Fruit fly (Drosophila melanogaster): ENCODE measurements around the gene Smyd4-2.
A peak's percentile ranks its signal among the peaks of the same experiment; 100 is the strongest.

Gene Smyd4-2

DNA sequence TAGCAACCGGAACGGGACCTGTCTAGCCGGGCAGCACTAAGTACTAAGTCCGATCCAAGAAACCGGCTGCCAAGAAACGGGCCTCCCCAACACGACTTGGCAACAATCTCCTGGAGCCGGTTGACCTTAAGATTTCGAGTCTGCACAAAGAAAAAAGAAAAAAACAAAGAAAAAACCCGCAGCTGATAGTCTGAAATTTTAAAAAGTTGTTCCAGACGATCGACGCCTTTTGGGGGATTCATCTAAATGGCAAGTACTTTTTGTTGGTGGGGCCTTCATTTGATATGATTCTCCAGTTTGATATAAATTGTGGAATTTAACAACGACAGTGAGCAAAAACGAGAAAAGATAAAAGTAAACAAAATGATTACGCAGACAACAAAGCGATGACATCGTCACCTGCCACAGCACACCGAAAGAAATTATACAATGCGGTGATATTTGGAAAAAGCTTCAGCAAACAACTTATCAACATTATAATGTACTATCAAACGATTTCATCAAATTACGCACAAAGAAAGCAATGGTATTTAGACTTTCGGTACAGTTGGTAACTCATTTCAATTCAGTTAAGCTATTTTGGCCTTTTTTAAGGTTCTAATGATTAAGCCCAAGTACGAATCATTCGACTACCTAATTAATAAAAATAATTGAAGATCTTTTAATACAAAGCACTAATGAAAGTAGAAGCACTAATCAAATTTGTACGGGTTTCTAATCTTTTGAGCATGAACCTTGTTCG lies 8.9 kb upstream of the Smyd4-2 start (continued):
- TF ChIP-seq HLH106 (tag; optimal IDR thresholded peaks at IDR 0.05) = peak; percentile 72
- TF ChIP-seq OdsH (GFP tag; optimal IDR thresholded peaks at IDR 0.05) = peak; percentile 49
- no peak for TF ChIP-seq Dif (GFP tag; optimal IDR thresholded peaks at IDR 0.05; ENCODE audit: partially characterized antibody)
- no peak for TF ChIP-seq Abd-B (GFP tag; optimal IDR thresholded peaks at IDR 0.05)
- peak; percentile 58 for TF ChIP-seq h (GFP tag; optimal IDR thresholded peaks at IDR 0.05)
- TF ChIP-seq usp (GFP tag; optimal IDR thresholded peaks at IDR 0.05) = no peak
- TF ChIP-seq Rel (GFP tag; optimal IDR thresholded peaks at IDR 0.05) = no peak
- TF ChIP-seq Rel (tag; optimal IDR thresholded peaks at IDR 0.05) = peak; percentile 83
- TF ChIP-seq brk (GFP tag; optimal IDR thresholded peaks at IDR 0.05) = peak; percentile 7

DNA sequence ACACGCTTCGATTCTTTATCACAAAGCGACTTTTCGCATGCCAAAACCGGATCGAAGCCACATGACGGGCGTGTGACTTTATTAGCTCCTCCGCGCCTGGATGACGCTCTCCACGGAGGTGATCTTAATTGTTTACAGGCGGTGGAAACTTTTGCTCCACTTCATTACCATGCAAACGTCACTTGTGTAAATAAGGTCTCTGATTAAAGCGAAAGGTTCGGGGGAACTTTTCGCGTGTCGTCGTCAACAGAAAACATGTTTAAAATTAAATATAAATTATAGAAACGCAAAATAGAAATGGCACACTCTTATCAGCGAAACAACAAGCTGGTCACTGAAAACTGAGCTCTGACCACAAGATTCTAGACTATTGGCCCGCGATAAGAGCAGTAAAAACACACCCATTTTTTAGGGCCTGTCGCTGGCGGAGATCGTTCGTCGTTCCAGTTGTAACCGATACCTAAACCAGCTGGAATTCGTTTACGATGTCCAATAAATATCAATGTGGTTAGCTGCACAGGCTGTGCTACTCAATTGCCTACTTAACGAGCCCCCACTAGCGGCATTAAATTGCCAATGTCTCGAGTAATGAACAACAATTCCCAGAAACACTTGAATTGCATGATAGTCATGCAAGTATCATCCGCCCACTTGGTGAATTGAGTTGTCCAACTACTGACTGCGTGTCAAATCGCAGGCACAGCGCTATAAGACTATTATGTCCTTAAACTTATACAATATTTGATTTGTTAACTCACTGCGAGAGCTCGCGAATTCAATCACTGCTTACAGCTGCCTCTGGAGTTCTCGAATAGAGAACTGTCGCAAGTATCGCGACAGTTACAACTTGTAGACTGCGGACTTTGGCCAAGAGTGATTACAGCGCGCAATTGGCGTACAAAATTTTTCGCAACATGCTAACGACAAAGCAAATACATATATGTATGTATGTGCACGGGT lies 7.9 kb upstream of the Smyd4-2 start:
- TF ChIP-seq N (GFP tag; optimal IDR thresholded peaks at IDR 0.05) (no peak), dl (GFP tag; optimal IDR thresholded peaks at IDR 0.05; ENCODE audit: insufficient read depth in 1 of 2, partially characterized antibody in 2 of 2) (no peak), CG32264 (GFP tag; optimal IDR thresholded peaks at IDR 0.05) (no peak), Dfd (GFP tag; optimal IDR thresholded peaks at IDR 0.05) (no peak), Jra (GFP tag; optimal IDR thresholded peaks at IDR 0.05) (no peak), Dif (GFP tag; optimal IDR thresholded peaks at IDR 0.05; ENCODE audit: partially characterized antibody) (no peak), rgr (GFP tag; optimal IDR thresholded peaks at IDR 0.05) (peak; percentile 0), psq (GFP tag; optimal IDR thresholded peaks at IDR 0.05) (no peak), br (GFP tag; optimal IDR thresholded peaks at IDR 0.05) (peak; percentile 6), Vsx2 (GFP tag; optimal IDR thresholded peaks at IDR 0.05; ENCODE audit: partially characterized antibody) (no peak), h (GFP tag; optimal IDR thresholded peaks at IDR 0.05) (peak; percentile 32), CrebA (GFP tag; optimal IDR thresholded peaks at IDR 0.05; ENCODE audit: borderline replicate concordance) (no peak), GATAd (GFP tag; optimal IDR thresholded peaks at IDR 0.05) (no peak), lola (GFP tag; optimal IDR thresholded peaks at IDR 0.05) (no peak), woc (GFP tag; optimal IDR thresholded peaks at IDR 0.05) (no peak), Sp1 (GFP tag; optimal IDR thresholded peaks at IDR 0.05) (no peak), brk (GFP tag; optimal IDR thresholded peaks at IDR 0.05) (no peak), fru (GFP tag; optimal IDR thresholded peaks at IDR 0.05) (no peak), HLH106 (tag; optimal IDR thresholded peaks at IDR 0.05) (no peak), ey (GFP tag; optimal IDR thresholded peaks at IDR 0.05) (no peak), Hr83 (GFP tag; optimal IDR thresholded peaks at IDR 0.05; ENCODE audit: poor library complexity, severe bottlenecking) (peak; percentile 90), Hr78 (GFP tag; optimal IDR thresholded peaks at IDR 0.05) (no peak), Myc (optimal IDR thresholded peaks at IDR 0.05) (no peak), sage (GFP tag; optimal IDR thresholded peaks at IDR 0.05) (no peak), jim (GFP tag; optimal IDR thresholded peaks at IDR 0.05) (no peak), OdsH (GFP tag; optimal IDR thresholded peaks at IDR 0.05) (peak; percentile 7), pan (optimal IDR thresholded peaks at IDR 0.05) (no peak), dsf (GFP tag; optimal IDR thresholded peaks at IDR 0.05; ENCODE audit: borderline replicate concordance) (no peak), sv (GFP tag; optimal IDR thresholded peaks at IDR 0.05) (no peak), CG9705 (GFP tag; optimal IDR thresholded peaks at IDR 0.05) (no peak), usp (GFP tag; optimal IDR thresholded peaks at IDR 0.05) (no peak), Hnf4 (GFP tag; optimal IDR thresholded peaks at IDR 0.05) (no peak), dmrt93B (GFP tag; optimal IDR thresholded peaks at IDR 0.05) (no peak), tai (GFP tag; optimal IDR thresholded peaks at IDR 0.05) (no peak), Abd-B (GFP tag; optimal IDR thresholded peaks at IDR 0.05) (no peak), Mio (GFP tag; optimal IDR thresholded peaks at IDR 0.05) (no peak), Rel (GFP tag; optimal IDR thresholded peaks at IDR 0.05) (peak; percentile 71), Rel (tag; optimal IDR thresholded peaks at IDR 0.05) (peak; percentile 88), foxo (GFP tag; optimal IDR thresholded peaks at IDR 0.05) (no peak)
